Worm (Caenorhabditis elegans) whole organism, young adult: ENCODE results near the gene F25H8.2.

Experiments used
- B0261.1 ChIP-seq: sonication (generic microtip); optimal IDR thresholded peaks from 2 replicates; lab custom pipeline; 2016; ENCODE audit warnings: mild to moderate bottlenecking, missing genetic modification characterization, moderate library complexity, missing compliant biosample characterization
- F33H1.4 ChIP-seq: fragments of 200-800 bp; sonication (Bioruptor generic); IDR thresholded peaks from 2 replicates; pipeline ENCODE4 v1.3.6; 2022; ENCODE audit warnings: missing genetic modification reagents, missing genetic modification characterization, missing compliant biosample characterization
- F39B2.1 ChIP-seq: fragments of 200-800 bp; sonication (Bioruptor generic); IDR thresholded peaks from 2 replicates; pipeline ENCODE4 v1.3.6; 2022; ENCODE audit warnings: missing genetic modification reagents, missing genetic modification characterization, missing compliant biosample characterization
- F57A8.1 ChIP-seq: fragments of 200-800 bp; sonication (Bioruptor generic); optimal IDR thresholded peaks from 2 replicates; lab custom pipeline; 2018; ENCODE audit warnings: mild to moderate bottlenecking, missing genetic modification characterization, moderate library complexity, missing compliant biosample characterization
- F57C9.4 ChIP-seq: sonication (generic microtip); optimal IDR thresholded peaks from 2 replicates; lab custom pipeline; 2017; ENCODE audit warnings: mild to moderate bottlenecking, missing genetic modification characterization, missing compliant biosample characterization
- K11D2.4 ChIP-seq: fragments of 200-800 bp; sonication (Bioruptor generic); IDR thresholded peaks from 2 replicates; pipeline ENCODE4 v1.3.6; 2022; ENCODE audit warnings: missing genetic modification reagents, missing genetic modification characterization, missing compliant biosample characterization
- Y53G8AR.9 ChIP-seq: fragments of 200-800 bp; sonication (Bioruptor generic); conservative IDR thresholded peaks from 2 replicates; pipeline ENCODE4 v1.3.6; 2022; ENCODE audit warnings: missing genetic modification reagents, missing genetic modification characterization, missing compliant biosample characterization
- Y95B8A.8 ChIP-seq: fragments of 200-800 bp; sonication (Bioruptor generic); IDR thresholded peaks from 2 replicates; pipeline ENCODE4 v1.3.6; 2022; ENCODE audit warnings: missing genetic modification reagents, missing genetic modification characterization, missing compliant biosample characterization
- aptf-2 ChIP-seq: fragments of 200-800 bp; sonication (Bioruptor generic); conservative IDR thresholded peaks from 2 replicates; pipeline ENCODE4 v1.3.6; 2022; ENCODE audit warnings: missing genetic modification reagents, missing genetic modification characterization, missing compliant biosample characterization
- atf-7 ChIP-seq: sonication (generic microtip); optimal IDR thresholded peaks from 2 replicates; lab custom pipeline; 2017; ENCODE audit warnings: mild to moderate bottlenecking, missing genetic modification characterization, missing compliant biosample characterization
- bed-1 ChIP-seq: fragments of 200-800 bp; sonication (Bioruptor generic); IDR thresholded peaks from 2 replicates; pipeline ENCODE4 v1.3.6; 2022; ENCODE audit warnings: missing genetic modification reagents, missing genetic modification characterization, missing compliant biosample characterization
- ceh-40 ChIP-seq: fragments of 200-800 bp; sonication (Bioruptor generic); IDR thresholded peaks from 2 replicates; pipeline ENCODE4 v1.3.6; 2022; ENCODE audit warnings: missing genetic modification characterization, missing compliant biosample characterization
- ceh-79 ChIP-seq: sonication (generic microtip); optimal IDR thresholded peaks from 2 replicates; lab custom pipeline; 2017; ENCODE audit warnings: mild to moderate bottlenecking, missing genetic modification characterization, missing compliant biosample characterization
- die-1 ChIP-seq: sonication (generic microtip); optimal IDR thresholded peaks from 2 replicates; lab custom pipeline; 2016; ENCODE audit warnings: missing genotype, mild to moderate bottlenecking, missing genetic modification characterization, missing compliant biosample characterization
- dpl-1 ChIP-seq: fragments of 150-350 bp; optimal IDR thresholded peaks from 2 replicates; lab custom pipeline; 2014; ENCODE audit warnings: missing biosample characterization, missing genetic modification reagents, missing genetic modification characterization
- fkh-3 ChIP-seq: sonication (generic microtip); optimal IDR thresholded peaks from 2 replicates; lab custom pipeline; 2016; ENCODE audit warnings: mild to moderate bottlenecking, missing genetic modification characterization, missing compliant biosample characterization
- him-1 ChIP-seq: sonication (generic microtip); optimal IDR thresholded peaks from 2 replicates; lab custom pipeline; 2016; ENCODE audit warnings: missing genotype, missing genetic modification reagents, missing genetic modification characterization, missing compliant biosample characterization
- hmg-1.2 ChIP-seq: fragments of 200-800 bp; sonication (Bioruptor generic); IDR thresholded peaks from 2 replicates; pipeline ENCODE4 v1.3.6; 2022; ENCODE audit warnings: missing genetic modification reagents, missing genetic modification characterization, missing compliant biosample characterization
- lin-54 ChIP-seq: fragments of 200-800 bp; sonication (Bioruptor generic); optimal IDR thresholded peaks from 2 replicates; lab custom pipeline; 2018; ENCODE audit warnings: mild to moderate bottlenecking, missing genetic modification characterization, missing compliant biosample characterization
- lsy-27 ChIP-seq: sonication (generic microtip); optimal IDR thresholded peaks from 2 replicates; lab custom pipeline; 2017; ENCODE audit warnings: missing genetic modification characterization, mild to moderate bottlenecking, missing compliant biosample characterization, antibody characterized with exemption, missing genotype, borderline replicate concordance; ENCODE audit not compliant: insufficient read depth
- madf-6 ChIP-seq: fragments of 200-800 bp; sonication (Bioruptor generic); IDR thresholded peaks from 2 replicates; pipeline ENCODE4 v1.3.6; 2022; ENCODE audit warnings: missing genetic modification reagents, missing genetic modification characterization, missing compliant biosample characterization
- mcd-1 ChIP-seq: fragments of 200-800 bp; sonication (Bioruptor generic); IDR thresholded peaks from 2 replicates; pipeline ENCODE4 v1.3.6; 2022; ENCODE audit warnings: missing genetic modification reagents, missing genetic modification characterization, missing compliant biosample characterization
- mes-4 ChIP-seq: sonication (generic microtip); optimal IDR thresholded peaks from 2 replicates; lab custom pipeline; 2016; ENCODE audit warnings: missing genotype, missing genetic modification characterization, missing compliant biosample characterization
- mxl-1 ChIP-seq: sonication (generic microtip); optimal IDR thresholded peaks from 2 replicates; lab custom pipeline; 2016; ENCODE audit warnings: missing genetic modification characterization, missing compliant biosample characterization
- somi-1 ChIP-seq: fragments of 200-800 bp; sonication (Bioruptor generic); optimal IDR thresholded peaks from 2 replicates; lab custom pipeline; 2018; ENCODE audit warnings: mild to moderate bottlenecking, missing genetic modification characterization, missing compliant biosample characterization
- unc-62 ChIP-seq: fragments of 150-350 bp; optimal IDR thresholded peaks from 2 replicates; lab custom pipeline; 2014; ENCODE audit warnings: missing biosample characterization, missing genetic modification reagents, missing genetic modification characterization
- ztf-25 ChIP-seq: fragments of 200-800 bp; sonication (Bioruptor generic); IDR thresholded peaks from 2 replicates; pipeline ENCODE4 v1.3.6; 2022; ENCODE audit warnings: missing genetic modification reagents, missing genetic modification characterization, missing compliant biosample characterization

The F25H8.2 gene

DNA sequence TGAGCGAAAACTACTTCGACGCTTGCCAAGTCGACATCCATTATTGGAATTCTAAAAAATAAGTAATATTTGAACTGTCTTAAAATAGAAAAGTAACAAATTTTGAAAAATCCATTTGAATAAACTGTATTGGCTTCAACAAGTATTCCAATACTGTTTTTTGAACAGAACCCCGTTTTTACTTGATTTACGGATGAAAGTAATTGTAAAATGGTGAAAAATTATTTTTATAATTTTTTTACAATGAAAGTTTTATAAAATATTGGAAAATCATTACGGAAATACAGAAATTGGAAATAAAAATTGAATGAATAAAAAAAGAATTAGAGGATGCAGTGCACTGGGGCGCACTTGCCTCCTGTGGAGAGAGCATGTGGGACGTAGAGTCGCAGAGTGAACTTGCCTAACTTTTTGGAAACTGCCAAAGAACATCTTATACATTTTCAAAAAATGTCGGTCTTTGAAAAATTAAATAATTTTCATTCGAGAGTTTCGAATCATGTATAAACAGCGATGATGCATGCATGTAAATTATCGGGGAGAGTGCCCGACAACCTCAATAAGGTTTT lies 50.3 kb downstream of the F25H8.2 start, which contains the start of gene rrp-1:
Gene rrp-1 (minus strand): TSS at position 51 of the 569 bp plus-strand sequence.
- TF ChIP-seq K11D2.4 (GFP tag; lab: Robert Waterston, UW): no peak
- TF ChIP-seq atf-7: no peak
- TF ChIP-seq him-1: no peak
- TF ChIP-seq mcd-1 (GFP tag; lab: Robert Waterston, UW): peak; percentile 36; the same call in 1 of the 2 replicates
- TF ChIP-seq madf-6 (GFP tag; lab: Robert Waterston, UW): no peak
- peak; percentile 87 for TF ChIP-seq hmg-1.2
- TF ChIP-seq mxl-1 (tag; lab: Kevin White, UChicago): no peak
- TF ChIP-seq F57C9.4 (tag; lab: Kevin White, UChicago): no peak
- no peak for TF ChIP-seq die-1 (tag; lab: Kevin White, UChicago)
- TF ChIP-seq ztf-25: no peak
- no peak for TF ChIP-seq aptf-2 (GFP tag; lab: Robert Waterston, UW)
- no peak for TF ChIP-seq dpl-1 (GFP tag; lab: Kevin White, UChicago)
- no peak for TF ChIP-seq fkh-3
- no peak for TF ChIP-seq lsy-27
- TF ChIP-seq F39B2.1 (GFP tag; lab: Robert Waterston, UW): no peak
- no peak for TF ChIP-seq B0261.1 (tag; lab: Kevin White, UChicago)
- TF ChIP-seq F57A8.1 (GFP tag; lab: Kevin White, UChicago): no peak

DNA sequence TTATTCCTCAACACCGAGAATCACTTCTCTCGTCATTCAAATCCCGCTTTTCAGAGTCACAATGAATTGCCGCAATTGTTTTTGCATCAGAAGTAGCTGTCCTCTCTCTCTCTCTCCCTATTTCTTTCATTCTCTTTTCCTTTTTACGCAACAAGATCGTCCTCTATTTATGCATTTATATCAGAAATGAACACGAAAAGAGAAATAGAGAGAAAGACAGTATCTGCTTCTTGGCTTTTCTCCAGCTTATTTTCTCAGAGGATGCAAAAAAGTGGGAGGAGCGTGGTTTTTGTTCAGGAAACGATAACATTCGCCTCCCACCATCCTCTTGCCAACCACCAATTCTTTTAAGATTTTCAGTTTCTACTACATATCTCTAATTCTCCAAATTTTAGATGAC lies 50.9 kb downstream of the F25H8.2 start, which contains the start of gene mam-2:
Gene mam-2 (plus strand): TSS at position 301 of the 400 bp plus-strand sequence.
- TF ChIP-seq F39B2.1 (GFP tag; lab: Robert Waterston, UW) (no peak), ceh-40 (GFP tag; lab: Robert Waterston, UW) (no peak), lin-54 (GFP tag; lab: Kevin White, UChicago) (no peak), bed-1 (no peak), somi-1 (GFP tag; lab: Kevin White, UChicago) (no peak), unc-62 (GFP tag; lab: Kevin White, UChicago) (no peak), die-1 (tag; lab: Kevin White, UChicago) (no peak), F33H1.4 (GFP tag; lab: Robert Waterston, UW) (no peak), Y53G8AR.9 (GFP tag; lab: Robert Waterston, UW) (no peak), mes-4 (tag; lab: Kevin White, UChicago) (no peak), Y95B8A.8 (GFP tag; lab: Robert Waterston, UW) (no peak), madf-6 (GFP tag; lab: Robert Waterston, UW) (no peak), ceh-79 (tag; lab: Kevin White, UChicago) (no peak)
